Worm (Caenorhabditis elegans): ENCODE data around the gene swsn-3.

DNA sequence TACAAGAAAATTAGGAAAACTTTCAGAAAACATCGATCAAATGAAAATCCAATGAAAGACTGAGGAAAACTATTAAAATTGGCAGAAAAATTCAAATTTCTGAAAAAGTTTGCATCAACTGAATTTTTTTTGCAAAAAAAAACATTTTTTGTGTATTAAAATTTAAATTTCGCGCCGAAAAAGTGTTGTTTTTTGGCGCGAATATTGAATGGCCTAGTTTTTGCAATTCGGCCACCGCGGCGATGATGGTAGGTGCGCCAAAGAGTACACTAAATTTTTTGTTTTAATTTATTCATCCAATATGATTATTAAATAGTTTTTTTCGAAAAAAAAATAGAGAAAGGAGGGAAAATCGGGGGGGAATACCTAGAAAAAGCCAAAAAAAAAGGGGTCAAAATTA is 599 bp upstream of the swsn-3 start:
- no peak for TF ChIP-seq ama-1 (optimal IDR thresholded peaks at IDR 0.05)
- TF ChIP-seq ama-1 (GFP tag; optimal IDR thresholded peaks at IDR 0.05), result no peak
- no peak for TF ChIP-seq zim-3 (tag; optimal IDR thresholded peaks at IDR 0.05)
- TF ChIP-seq B0261.1 (tag; optimal IDR thresholded peaks at IDR 0.05), result no peak
- TF ChIP-seq B0019.2 (GFP tag; conservative IDR thresholded peaks at IDR 0.05), result no peak
- TF ChIP-seq akir-1 (GFP tag; optimal IDR thresholded peaks at IDR 0.05), result no peak
- no peak for TF ChIP-seq xnd-1 (tag; optimal IDR thresholded peaks at IDR 0.05)
- TF ChIP-seq snpc-3.4 (tag; optimal IDR thresholded peaks at IDR 0.05), result no peak

All from whole organism, young adult.